Fruit fly (Drosophila melanogaster) Kc167 (cell line): ENCODE measurements around the gene Nopp140.

Experiments
- Myc ChIP-seq: fragments of >200 bp; optimal IDR thresholded peaks from 2 replicates; lab custom pipeline; 2017; ENCODE audit warnings: missing external identifiers
- Sin3A ChIP-seq: fragments of >200 bp; optimal IDR thresholded peaks from 2 replicates; lab custom pipeline; 2018; ENCODE audit warnings: missing external identifiers
- h ChIP-seq: fragments of >200 bp; optimal IDR thresholded peaks from 3 replicates; lab custom pipeline; 2018; ENCODE audit warnings: missing external identifiers

dm6 chr3L:21844488-21844887 is 11.9 kb downstream of the Nopp140 start, which contains the start of gene mub:
- TF ChIP-seq h (no peak), Myc (lab: Kevin White, UChicago) (no peak), Sin3A (lab: Kevin White, UChicago) (no peak)
